Fruit fly (Drosophila melanogaster): ENCODE data around the gene disco.

- TF ChIP-seq CG8478 (optimal IDR thresholded peaks at IDR 0.05) = no peak
- no peak for TF ChIP-seq psq (optimal IDR thresholded peaks at IDR 0.05)
- no peak for TF ChIP-seq usp (GFP tag; optimal IDR thresholded peaks at IDR 0.05)
Observed at dm6 chrX:16208621-16209020, 7.9 kb downstream of the disco start.

Measured in whole organism.